Worm (Caenorhabditis elegans): ENCODE results near the gene frm-2.

DNA sequence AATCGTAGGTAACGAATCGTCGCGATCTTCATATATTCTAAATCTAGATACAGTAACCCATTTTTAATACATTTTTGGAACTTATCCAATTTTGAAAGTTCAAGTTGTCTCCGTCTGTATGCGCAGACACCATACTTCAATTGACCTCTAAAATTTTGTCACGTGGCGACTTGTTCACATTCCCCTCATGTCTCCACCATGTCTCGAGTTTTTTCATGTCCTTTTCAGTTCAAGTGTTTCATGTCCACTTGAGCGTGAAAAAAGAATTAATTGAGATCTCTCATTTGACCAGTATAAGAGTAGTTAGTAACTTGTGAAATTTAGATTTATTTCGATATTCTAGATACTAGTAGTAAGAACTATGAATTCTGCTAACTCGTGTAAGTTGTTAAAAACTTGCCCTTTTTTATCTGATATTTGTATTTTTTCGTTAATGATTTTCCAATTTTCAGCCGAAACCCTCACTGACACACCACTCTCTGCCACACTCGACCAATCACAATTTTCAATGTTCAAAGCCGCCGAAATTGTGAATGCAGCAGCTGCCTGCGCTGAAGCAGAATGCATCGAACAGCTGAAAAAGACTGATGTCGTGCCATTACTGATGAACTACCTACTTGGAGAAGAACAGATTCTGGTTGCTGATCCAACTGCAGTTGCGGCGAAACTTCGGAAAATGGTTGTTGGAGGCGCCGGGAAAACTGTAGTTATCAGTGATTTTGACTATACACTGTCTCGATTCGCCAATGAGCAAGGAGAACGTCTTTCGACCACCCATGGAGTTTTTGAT, 30.1 kb downstream of the frm-2 start:
- TF ChIP-seq lin-15B (tag; optimal IDR thresholded peaks at IDR 0.05) (no peak), unc-39 (tag; optimal IDR thresholded peaks at IDR 0.05) (no peak), ZK546.5 (tag; optimal IDR thresholded peaks at IDR 0.05) (no peak), zag-1 (tag; optimal IDR thresholded peaks at IDR 0.05) (no peak), ama-1 (optimal IDR thresholded peaks at IDR 0.05) (peak; percentile 58), nfya-1 (tag; optimal IDR thresholded peaks at IDR 0.05; ENCODE audit: insufficient read depth) (peak; percentile 13), nhr-237 (tag; optimal IDR thresholded peaks at IDR 0.05) (no peak), daf-12 (tag; optimal IDR thresholded peaks at IDR 0.05) (no peak), pha-4 (tag; optimal IDR thresholded peaks at IDR 0.05) (no peak), nhr-76 (tag; optimal IDR thresholded peaks at IDR 0.05) (no peak), egl-27 (tag; optimal IDR thresholded peaks at IDR 0.05) (no peak), nhr-23 (tag; optimal IDR thresholded peaks at IDR 0.05) (peak; percentile 27), snpc-4 (tag; optimal IDR thresholded peaks at IDR 0.05) (no peak)
